Worm (Caenorhabditis elegans) whole organism, mixed stage, embryonic: ENCODE data around the gene C06E1.1.

Source experiments
- hlh-1 ChIP-seq: fragments of 150-350 bp; optimal IDR thresholded peaks from 2 replicates; lab custom pipeline; 2014; ENCODE audit warnings: missing biosample characterization, missing genetic modification reagents, missing genetic modification characterization
- nhr-76 ChIP-seq: sonication (generic microtip); optimal IDR thresholded peaks from 2 replicates; lab custom pipeline; 2017; ENCODE audit warnings: missing biosample characterization, missing genetic modification characterization
- unc-62 ChIP-seq: fragments of 150-350 bp; optimal IDR thresholded peaks from 2 replicates; lab custom pipeline; 2014; ENCODE audit warnings: missing biosample characterization, missing genetic modification reagents, missing genetic modification characterization

- TF ChIP-seq unc-62 (GFP tag; lab: Kevin White, UChicago): no peak
- no peak for TF ChIP-seq hlh-1 (tag; lab: Kevin White, UChicago)
- no peak for TF ChIP-seq nhr-76 (tag; lab: Kevin White, UChicago)
Observed at ce11 chrIII:8589195-8589594, 16.4 kb upstream of the C06E1.1 start, which contains the start of gene fip-3.
